Fruit fly (Drosophila melanogaster) whole organism, embryonic: ENCODE measurements around the gene Sld5.

Experiments
- Awh ChIP-seq: fragments of 200-800 bp; sonication (Bioruptor generic); IDR thresholded peaks from 2 replicates; pipeline ENCODE4, ENCODE4 v1.3.6; 2022; ENCODE audit warnings: missing biosample characterization, missing genetic modification characterization
- esg ChIP-seq: fragments of 200-800 bp; sonication (Bioruptor generic); conservative IDR thresholded peaks from 2 replicates; pipeline ENCODE4 v1.3.6; 2022; ENCODE audit warnings: missing biosample characterization, missing genetic modification characterization
- tll ChIP-seq, 2 experiments: fragments of 200-800 bp in 1 of 2; fragments of >200 bp in 1 of 2; sonication (Bioruptor generic) in 1 of 2; optimal IDR thresholded peaks; 2 replicates each; lab custom pipeline; 2017 to 2019; ENCODE audit warnings: missing biosample characterization in 2 of 2, missing genetic modification characterization in 2 of 2, mild to moderate bottlenecking in 1 of 2, moderate library complexity in 1 of 2

- no peak for TF ChIP-seq tll (GFP tag; optimal IDR thresholded peaks at IDR 0.05; lab: Kevin White, UChicago)
- no peak for TF ChIP-seq esg
- no peak for TF ChIP-seq Awh (GFP tag; lab: Robert Waterston, UW)
Observed at dm6 chr3R:26017294-26017770, 39.0 kb downstream of the Sld5 start.
